Fruit fly (Drosophila melanogaster) whole organism, embryonic: ENCODE measurements around the gene CkIIbeta.

Experiments
- Ets65A ChIP-seq: fragments of 200-800 bp; sonication (Bioruptor generic); peaks from one replicate; lab custom pipeline; 2016; ENCODE audit warnings: missing biosample characterization, missing genetic modification characterization
- HmgD ChIP-seq: fragments of 200-800 bp; sonication (Bioruptor generic); optimal IDR thresholded peaks from 3 replicates; lab custom pipeline; 2016; ENCODE audit warnings: missing biosample characterization, missing genetic modification characterization
- Lpt ChIP-seq: fragments of >200 bp; optimal IDR thresholded peaks from 2 replicates; lab custom pipeline; 2018; ENCODE audit warnings: missing biosample characterization, missing genetic modification characterization
- Poxn ChIP-seq: fragments of 200-800 bp; sonication (Bioruptor generic); IDR thresholded peaks from 2 replicates; pipeline ENCODE4 v1.3.6; 2022; ENCODE audit warnings: missing biosample characterization, missing genetic modification characterization
- bbx ChIP-seq: fragments of 200-800 bp; sonication (Bioruptor generic); IDR thresholded peaks from 2 replicates; pipeline ENCODE4 v1.3.6; 2022; ENCODE audit warnings: missing biosample characterization, missing genetic modification characterization; ENCODE audit not compliant: partially characterized antibody
- kni ChIP-seq: fragments of 200-800 bp; sonication (Bioruptor generic); optimal IDR thresholded peaks from 3 replicates; lab custom pipeline; 2017; ENCODE audit warnings: mild to moderate bottlenecking, missing biosample characterization, missing genetic modification reagents, missing genetic modification characterization

DNA sequence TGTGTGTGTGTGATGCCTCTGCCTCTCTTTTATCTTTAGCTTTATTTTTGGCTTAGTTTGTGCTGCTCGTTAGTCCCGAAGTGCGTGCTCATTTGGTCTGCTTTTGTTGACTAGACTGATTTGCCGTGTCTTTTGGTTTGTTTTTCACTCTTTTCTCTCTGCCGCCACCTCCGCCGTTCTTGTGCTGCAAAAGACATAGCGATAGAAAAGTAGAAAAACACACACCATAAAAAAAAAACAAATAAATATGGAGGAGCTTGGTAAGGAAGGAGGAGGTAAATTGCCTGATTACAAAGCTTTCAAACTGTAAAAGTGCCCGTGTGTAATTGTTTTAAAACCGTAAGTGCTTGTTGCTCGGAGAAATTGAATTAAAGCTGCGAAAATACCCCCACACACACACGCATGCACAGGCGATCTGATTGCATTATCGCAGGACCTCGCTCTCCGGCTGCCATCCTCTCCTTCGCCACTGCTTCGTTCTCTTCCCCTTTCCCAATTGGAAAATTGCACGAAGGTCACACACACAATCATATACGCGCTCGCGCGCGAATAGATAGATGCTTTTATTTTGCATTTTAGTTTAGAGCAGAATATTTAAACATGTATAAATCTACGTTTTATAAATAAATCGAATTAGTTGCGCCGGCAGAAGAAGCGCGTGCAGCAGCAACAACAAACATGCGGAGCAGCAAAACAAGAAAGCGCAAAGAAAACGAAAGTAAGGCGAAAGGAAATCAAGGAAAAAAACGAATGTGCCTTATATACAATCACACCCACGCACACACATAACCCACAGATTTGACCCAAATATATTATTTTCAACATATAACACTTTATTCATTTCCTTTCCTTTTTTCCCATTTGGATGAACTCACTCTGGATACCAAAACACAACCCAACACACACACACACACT is 23.3 kb downstream of the CkIIbeta start:
- TF ChIP-seq kni (GFP tag; lab: Kevin White, UChicago) (no peak), HmgD (GFP tag; lab: Kevin White, UChicago) (no peak), bbx (GFP tag; lab: Robert Waterston, UW) (no peak), Poxn (GFP tag; lab: Robert Waterston, UW) (no peak), Lpt (GFP tag; lab: Kevin White, UChicago) (no peak), Ets65A (GFP tag; lab: Kevin White, UChicago) (peak; percentile 80)
